Fruit fly (Drosophila melanogaster): ENCODE results near the gene Ror.

dm6 chr2L:10230455-10230854, 21.2 kb upstream of the Ror start:
- TF ChIP-seq CG4496 (GFP tag; IDR thresholded peaks at IDR 0.05) (no peak), CG9948 (tag; optimal IDR thresholded peaks at IDR 0.05) (no peak), Snoo (tag; optimal IDR thresholded peaks at IDR 0.05) (no peak), Pif1B (GFP tag; optimal IDR thresholded peaks at IDR 0.05) (no peak), EcR (GFP tag; optimal IDR thresholded peaks at IDR 0.05) (no peak), CG10348 (GFP tag; IDR thresholded peaks at IDR 0.05) (no peak), fd96Ca (GFP tag; IDR thresholded peaks at IDR 0.05) (no peak), gl (tag; optimal IDR thresholded peaks at IDR 0.05) (no peak), CG8301 (tag; optimal IDR thresholded peaks at IDR 0.05) (no peak)

All from whole organism, pupa.